Worm (Caenorhabditis elegans): ENCODE results near the gene R193.6.
A peak's percentile ranks its signal among the peaks of the same experiment; 100 is the strongest.

Gene R193.6

DNA sequence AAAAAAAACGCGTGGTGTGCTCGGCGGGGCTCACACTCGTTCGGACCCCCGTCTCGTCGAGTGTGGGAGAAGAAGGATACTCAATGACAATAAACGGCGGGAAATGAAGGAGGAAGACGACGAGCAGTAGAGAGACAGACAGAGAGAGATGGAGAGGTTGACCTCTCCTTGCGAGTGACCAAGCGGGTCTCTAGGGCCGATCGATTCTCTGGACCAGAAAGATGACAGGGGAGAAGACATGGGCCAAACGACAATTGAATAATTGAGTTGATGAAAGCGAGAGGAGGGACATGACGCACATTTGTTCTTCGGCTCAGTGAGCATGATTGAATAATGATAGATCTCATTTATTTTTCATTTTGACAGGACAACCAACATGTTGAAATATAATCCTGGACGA lies 28.3 kb upstream of the R193.6 start (continued):
- no peak for TF ChIP-seq hlh-4 (tag; optimal IDR thresholded peaks at IDR 0.05)
- TF ChIP-seq ceh-90 (tag; optimal IDR thresholded peaks at IDR 0.05): no peak
- TF ChIP-seq nhr-237 (tag; optimal IDR thresholded peaks at IDR 0.05): no peak
- TF ChIP-seq sox-4 (tag; optimal IDR thresholded peaks at IDR 0.05): no peak
- no peak for TF ChIP-seq ztf-4 (tag; optimal IDR thresholded peaks at IDR 0.05)
- peak; percentile 17 for TF ChIP-seq dsc-1 (tag; optimal IDR thresholded peaks at IDR 0.05)
- TF ChIP-seq zip-4 (GFP tag; optimal IDR thresholded peaks at IDR 0.05): no peak
- TF ChIP-seq nhr-71 (tag; optimal IDR thresholded peaks at IDR 0.05): peak; percentile 43
- no peak for TF ChIP-seq alr-1 (tag; optimal IDR thresholded peaks at IDR 0.05; ENCODE audit: borderline replicate concordance)
- no peak for TF ChIP-seq xbp-1 (tag; optimal IDR thresholded peaks at IDR 0.05)
- no peak for TF ChIP-seq unc-130 (tag; optimal IDR thresholded peaks at IDR 0.05)
- no peak for TF ChIP-seq grh-1 (GFP tag; IDR thresholded peaks at IDR 0.05)
- TF ChIP-seq vab-15 (tag; optimal IDR thresholded peaks at IDR 0.05): no peak
- no peak for TF ChIP-seq hpl-2 (GFP tag; optimal IDR thresholded peaks at IDR 0.05)
- peak; percentile 38 for TF ChIP-seq skn-1 (tag; optimal IDR thresholded peaks at IDR 0.05)
- TF ChIP-seq unc-86 (tag; optimal IDR thresholded peaks at IDR 0.05): peak; percentile 67
- TF ChIP-seq lin-13 (GFP tag; optimal IDR thresholded peaks at IDR 0.05): no peak
- TF ChIP-seq lin-15B (tag; optimal IDR thresholded peaks at IDR 0.05): no peak
- TF ChIP-seq pax-3 (tag; optimal IDR thresholded peaks at IDR 0.05): no peak
- no peak for TF ChIP-seq nhr-77 (tag; optimal IDR thresholded peaks at IDR 0.05)
- no peak for TF ChIP-seq nhr-84 (tag; optimal IDR thresholded peaks at IDR 0.05)
- TF ChIP-seq blmp-1 (tag; optimal IDR thresholded peaks at IDR 0.05): no peak
- no peak for TF ChIP-seq ceh-63 (GFP tag; optimal IDR thresholded peaks at IDR 0.05)
- TF ChIP-seq ztf-11 (tag; optimal IDR thresholded peaks at IDR 0.05): peak in 1 of 2 experiments; percentile 58
- no peak for TF ChIP-seq tlp-1 (tag; optimal IDR thresholded peaks at IDR 0.05)
- no peak for TF ChIP-seq ets-5 (GFP tag; IDR thresholded peaks at IDR 0.05)
- TF ChIP-seq nhr-12 (tag; optimal IDR thresholded peaks at IDR 0.05): no peak
- TF ChIP-seq lir-3 (tag; optimal IDR thresholded peaks at IDR 0.05; ENCODE audit: poor library complexity): no peak
- no peak for TF ChIP-seq pqm-1 (tag; optimal IDR thresholded peaks at IDR 0.05)
- TF ChIP-seq C04F5.9 (tag; optimal IDR thresholded peaks at IDR 0.05): no peak
- TF ChIP-seq efl-1 (optimal IDR thresholded peaks at IDR 0.05): no peak
- TF ChIP-seq efl-1 (GFP tag; optimal IDR thresholded peaks at IDR 0.05 in 1 of 2): no peak
- no peak for TF ChIP-seq pag-3 (tag; optimal IDR thresholded peaks at IDR 0.05; ENCODE audit: borderline replicate concordance, insufficient read depth)
- TF ChIP-seq efl-3 (GFP tag; optimal IDR thresholded peaks at IDR 0.05): no peak
- TF ChIP-seq elt-2 (tag; optimal IDR thresholded peaks at IDR 0.05): no peak
- no peak for TF ChIP-seq ceh-88 (GFP tag; IDR thresholded peaks at IDR 0.05)
- no peak for TF ChIP-seq nhr-28 (tag; optimal IDR thresholded peaks at IDR 0.05)
- TF ChIP-seq fos-1 (tag; optimal IDR thresholded peaks at IDR 0.05): no peak
- no peak for TF ChIP-seq nhr-20 (tag; optimal IDR thresholded peaks at IDR 0.05)
- TF ChIP-seq C16A3.4 (tag; optimal IDR thresholded peaks at IDR 0.05): no peak
- TF ChIP-seq tbx-2 (tag; optimal IDR thresholded peaks at IDR 0.05): peak; percentile 50
- TF ChIP-seq dpl-1 (GFP tag; optimal IDR thresholded peaks at IDR 0.05): no peak
- no peak for TF ChIP-seq jun-1 (tag; optimal IDR thresholded peaks at IDR 0.05)
- TF ChIP-seq F16B12.6 (tag; optimal IDR thresholded peaks at IDR 0.05): no peak
- no peak for TF ChIP-seq snpc-4 (tag; optimal IDR thresholded peaks at IDR 0.05)
- TF ChIP-seq elt-3 (tag; optimal IDR thresholded peaks at IDR 0.05): no peak
- no peak for TF ChIP-seq nhr-90 (tag; optimal IDR thresholded peaks at IDR 0.05; ENCODE audit: poor library complexity)
- TF ChIP-seq sup-37 (GFP tag; optimal IDR thresholded peaks at IDR 0.05): no peak
- no peak for TF ChIP-seq isw-1 (GFP tag; IDR thresholded peaks at IDR 0.05)
- no peak for TF ChIP-seq fkh-8 (tag; optimal IDR thresholded peaks at IDR 0.05)
- no peak for TF ChIP-seq egl-27 (tag; optimal IDR thresholded peaks at IDR 0.05)
- no peak for TF ChIP-seq lin-35 (GFP tag; optimal IDR thresholded peaks at IDR 0.05)
- no peak for TF ChIP-seq ceh-8 (GFP tag; optimal IDR thresholded peaks at IDR 0.05)
- no peak for TF ChIP-seq nhr-11 (tag; optimal IDR thresholded peaks at IDR 0.05)

Data from whole organism, L1 larva.